Worm (Caenorhabditis elegans) whole organism, L4/young adult: ENCODE results near the gene ztf-18.
"Not testable (repeated sequence)": the region's sequence is repeated elsewhere in the genome, so short reads cannot be mapped to it uniquely, and the experiment has no call there.

ENCODE experiments used
- W03F9.2 ChIP-seq: fragments of 150-350 bp; optimal IDR thresholded peaks from 2 replicates; lab custom pipeline; 2014; ENCODE audit warnings: missing biosample characterization, missing genetic modification characterization
- him-1 ChIP-seq: sonication (generic microtip); optimal IDR thresholded peaks from 2 replicates; lab custom pipeline; 2016; ENCODE audit warnings: missing genotype, missing genetic modification reagents, missing genetic modification characterization, missing compliant biosample characterization

ce11 chrIII:931405-931804 is 35.9 kb upstream of the ztf-18 start:
- TF ChIP-seq him-1, W03F9.2 (tag; lab: Kevin White, UChicago): not testable (repeated sequence)
